Worm (Caenorhabditis elegans) whole organism, late embryonic: ENCODE measurements around the gene gtf-2F1.

Experiments
- F13H6.1 ChIP-seq: sonication (generic microtip); optimal IDR thresholded peaks from 2 replicates; lab custom pipeline; 2016; ENCODE audit warnings: missing genetic modification characterization, missing compliant biosample characterization
- K09A11.1 ChIP-seq: sonication (generic microtip); optimal IDR thresholded peaks from 2 replicates; lab custom pipeline; 2017; ENCODE audit warnings: antibody characterized with exemption, mild to moderate bottlenecking, missing genetic modification characterization, missing compliant biosample characterization; ENCODE audit not compliant: insufficient read depth
- T23F11.4 ChIP-seq: fragments of 200-800 bp; sonication (Bioruptor generic); optimal IDR thresholded peaks from 2 replicates; lab custom pipeline; 2018; ENCODE audit warnings: mild to moderate bottlenecking, missing genetic modification characterization, missing compliant biosample characterization
- ahr-1 ChIP-seq: sonication (generic microtip); optimal IDR thresholded peaks from 2 replicates; lab custom pipeline; 2016; ENCODE audit warnings: missing genetic modification characterization, missing compliant biosample characterization
- ceh-18 ChIP-seq: sonication (generic microtip); optimal IDR thresholded peaks from 2 replicates; lab custom pipeline; 2016; ENCODE audit warnings: missing genetic modification characterization, missing compliant biosample characterization
- ceh-34 ChIP-seq: sonication (generic microtip); optimal IDR thresholded peaks from 2 replicates; lab custom pipeline; 2016; ENCODE audit warnings: mild to moderate bottlenecking, missing genetic modification characterization, missing compliant biosample characterization
- ceh-45 ChIP-seq: fragments of 200-800 bp; sonication (Bioruptor generic); IDR thresholded peaks from 2 replicates; pipeline ENCODE4 v1.3.6; 2022; ENCODE audit warnings: missing genetic modification reagents, missing genetic modification characterization, missing compliant biosample characterization
- dmd-4 ChIP-seq: sonication (generic microtip); optimal IDR thresholded peaks from 2 replicates; lab custom pipeline; 2016; ENCODE audit warnings: borderline replicate concordance, missing genetic modification characterization, missing compliant biosample characterization
- dve-1 ChIP-seq: sonication (generic microtip); optimal IDR thresholded peaks from 2 replicates; lab custom pipeline; 2017; ENCODE audit warnings: antibody characterized with exemption, mild to moderate bottlenecking, missing genetic modification characterization, missing compliant biosample characterization
- elt-4 ChIP-seq: sonication (generic microtip); optimal IDR thresholded peaks from 2 replicates; lab custom pipeline; 2016; ENCODE audit warnings: missing genetic modification characterization, missing compliant biosample characterization
- hlh-6 ChIP-seq: sonication (generic microtip); optimal IDR thresholded peaks from 2 replicates; lab custom pipeline; 2016; ENCODE audit warnings: missing genotype, missing genetic modification characterization, missing compliant biosample characterization
- lim-6 ChIP-seq: sonication (generic microtip); optimal IDR thresholded peaks from 2 replicates; lab custom pipeline; 2016; ENCODE audit warnings: missing genetic modification characterization, missing compliant biosample characterization
- mec-3 ChIP-seq: sonication (generic microtip); optimal IDR thresholded peaks from 2 replicates; lab custom pipeline; 2016; ENCODE audit warnings: borderline replicate concordance, missing genetic modification characterization, missing compliant biosample characterization
- nfya-1 ChIP-seq: sonication (generic microtip); optimal IDR thresholded peaks from 2 replicates; lab custom pipeline; 2017; ENCODE audit warnings: missing genetic modification characterization, mild to moderate bottlenecking, missing compliant biosample characterization, antibody characterized with exemption, moderate library complexity
- nhr-11 ChIP-seq: fragments of 150-350 bp; optimal IDR thresholded peaks from 2 replicates; lab custom pipeline; 2014; ENCODE audit warnings: missing biosample characterization, missing genetic modification characterization
- pax-1 ChIP-seq: fragments of 150-350 bp; optimal IDR thresholded peaks from 2 replicates; lab custom pipeline; 2014; ENCODE audit warnings: missing biosample characterization, missing genetic modification characterization
- pqm-1 ChIP-seq: sonication (generic microtip); optimal IDR thresholded peaks from 2 replicates; lab custom pipeline; 2016; ENCODE audit warnings: missing genetic modification characterization, missing compliant biosample characterization
- ref-2 ChIP-seq: sonication (generic microtip); optimal IDR thresholded peaks from 2 replicates; lab custom pipeline; 2016; ENCODE audit warnings: missing genetic modification characterization, missing compliant biosample characterization
- syd-9 ChIP-seq: sonication (generic microtip); optimal IDR thresholded peaks from 2 replicates; lab custom pipeline; 2016; ENCODE audit warnings: mild to moderate bottlenecking, missing genetic modification characterization, moderate library complexity, missing compliant biosample characterization
- tbx-2 ChIP-seq: sonication (generic microtip); optimal IDR thresholded peaks from 2 replicates; lab custom pipeline; 2016; ENCODE audit warnings: missing genetic modification characterization, missing compliant biosample characterization
- tbx-7 ChIP-seq: sonication (generic microtip); optimal IDR thresholded peaks from 2 replicates; lab custom pipeline; 2016; ENCODE audit warnings: missing genotype, missing genetic modification characterization, missing compliant biosample characterization
- unc-3 ChIP-seq, 2 experiments: fragments of 200-800 bp in 1 of 2; sonication (Bioruptor generic) in 1 of 2; sonication (generic microtip) in 1 of 2; conservative IDR thresholded peaks in 1 of 2; optimal IDR thresholded peaks in 1 of 2; 2 replicates each; pipeline versions ENCODE4 v1.3.6 to Lab custom; 2016 to 2022; ENCODE audit warnings: missing compliant biosample characterization in 2 of 2, missing genetic modification characterization in 2 of 2, missing genetic modification reagents in 1 of 2
- unc-86 ChIP-seq: sonication (generic microtip); optimal IDR thresholded peaks from 2 replicates; lab custom pipeline; 2016; ENCODE audit warnings: missing genetic modification characterization, missing compliant biosample characterization
- zip-5 ChIP-seq: sonication (generic microtip); optimal IDR thresholded peaks from 2 replicates; lab custom pipeline; 2016; ENCODE audit warnings: missing genetic modification characterization, missing compliant biosample characterization

gtf-2F1 gene

ce11 chrII:4339882-4340281, 38.5 kb downstream of the gtf-2F1 start, which contains the start of gene athp-2:
TSS of gene athp-2 (plus strand) at chrII:4340182.
- no peak for TF ChIP-seq tbx-7 (tag; lab: Kevin White, UChicago)
- no peak for TF ChIP-seq ceh-45 (GFP tag; lab: Robert Waterston, UW)
- TF ChIP-seq pqm-1: no peak
- no peak for TF ChIP-seq nhr-11 (tag; lab: Kevin White, UChicago)
- no peak for TF ChIP-seq T23F11.4
- no peak for TF ChIP-seq ahr-1 (tag; lab: Kevin White, UChicago)
- no peak for TF ChIP-seq dve-1 (tag; lab: Kevin White, UChicago)
- TF ChIP-seq lim-6 (tag; lab: Kevin White, UChicago): no peak

ce11 chrII:4341484-4341883, 40.1 kb downstream of the gtf-2F1 start:
- TF ChIP-seq nfya-1 (tag; lab: Kevin White, UChicago): peak; percentile 98
- TF ChIP-seq elt-4 (tag; lab: Kevin White, UChicago): no peak
- TF ChIP-seq tbx-2: no peak
- TF ChIP-seq ceh-18: no peak
- TF ChIP-seq hlh-6 (tag; lab: Kevin White, UChicago): no peak

ce11 chrII:4344317-4344716, 42.9 kb downstream of the gtf-2F1 start:
- TF ChIP-seq hlh-6 (tag; lab: Kevin White, UChicago) (peak; percentile 30), zip-5 (tag; lab: Kevin White, UChicago) (no peak)

- TF ChIP-seq K09A11.1 (no peak), pax-1 (tag; lab: Kevin White, UChicago) (no peak), unc-86 (tag; lab: Kevin White, UChicago) (no peak), unc-3 (GFP tag; conservative IDR thresholded peaks at IDR 0.05; lab: Robert Waterston, UW) (no peak), unc-3 (tag; optimal IDR thresholded peaks at IDR 0.05; lab: Kevin White, UChicago) (no peak), dmd-4 (tag; lab: Kevin White, UChicago) (no peak), F13H6.1 (no peak), ref-2 (tag; lab: Kevin White, UChicago) (no peak), mec-3 (no peak), ceh-34 (tag; lab: Kevin White, UChicago) (no peak), syd-9 (tag; lab: Kevin White, UChicago) (no peak), pqm-1 (no peak)
Measured at ce11 chrII:4350888-4351287, 49.5 kb downstream of the gtf-2F1 start, which contains the start of gene H20J04.9. TSS of gene H20J04.9 (plus strand) at chrII:4351188.
